Worm (Caenorhabditis elegans) whole organism, early embryonic: ENCODE results near the gene H40L08.8.

Source experiments
- B0310.2 ChIP-seq: sonication (generic microtip); optimal IDR thresholded peaks from 2 replicates; lab custom pipeline; 2016; ENCODE audit warnings: mild to moderate bottlenecking, missing genetic modification characterization, missing compliant biosample characterization
- F13C5.2 ChIP-seq: sonication (generic microtip); optimal IDR thresholded peaks from 2 replicates; lab custom pipeline; 2017; ENCODE audit warnings: mild to moderate bottlenecking, missing genetic modification characterization, inconsistent platforms, missing compliant biosample characterization
- ama-1 ChIP-seq: fragments of 150-350 bp; optimal IDR thresholded peaks from 2 replicates; lab custom pipeline; 2014
- ceh-13 ChIP-seq: fragments of 200-800 bp; sonication (Bioruptor generic); optimal IDR thresholded peaks from 2 replicates; lab custom pipeline; 2018; ENCODE audit warnings: mild to moderate bottlenecking, missing genetic modification characterization, missing compliant biosample characterization
- flt-1 ChIP-seq: fragments of 200-800 bp; sonication (Bioruptor generic); IDR thresholded peaks from 2 replicates; pipeline ENCODE4 v1.3.6; 2022; ENCODE audit warnings: missing genetic modification characterization, missing compliant biosample characterization
- hmg-4 ChIP-seq: fragments of 200-800 bp; sonication (Bioruptor generic); optimal IDR thresholded peaks from 2 replicates; lab custom pipeline; 2018; ENCODE audit warnings: mild to moderate bottlenecking, missing genetic modification characterization, missing compliant biosample characterization
- pes-1 ChIP-seq: fragments of 200-800 bp; sonication (Bioruptor generic); IDR thresholded peaks from 2 replicates; pipeline ENCODE4 v1.3.6; 2022; ENCODE audit warnings: missing genetic modification reagents, missing genetic modification characterization, missing compliant biosample characterization
- tbx-11 ChIP-seq: fragments of 200-800 bp; sonication (Bioruptor generic); IDR thresholded peaks from 2 replicates; pipeline ENCODE4 v1.3.6; 2022; ENCODE audit warnings: missing genetic modification characterization, missing compliant biosample characterization
- tra-4 ChIP-seq: sonication (generic microtip); optimal IDR thresholded peaks from 2 replicates; lab custom pipeline; 2017; ENCODE audit warnings: missing genetic modification characterization, missing compliant biosample characterization

ce11 chrX:15096277-15096676 lies 18.8 kb upstream of the H40L08.8 start:
- TF ChIP-seq flt-1 (GFP tag; lab: Robert Waterston, UW) (no peak), pes-1 (no peak), ceh-13 (GFP tag; lab: Kevin White, UChicago) (no peak), tbx-11 (GFP tag; lab: Robert Waterston, UW) (no peak), tra-4 (tag; lab: Kevin White, UChicago) (no peak), ama-1 (lab: Kevin White, UChicago) (no peak), B0310.2 (tag; lab: Kevin White, UChicago) (no peak), hmg-4 (GFP tag; lab: Kevin White, UChicago) (no peak), F13C5.2 (tag; lab: Kevin White, UChicago) (no peak)
